Fruit fly (Drosophila melanogaster): Measurements from ENCODE around the gene Eip74EF.

Eip74EF gene

dm6 chr3L:17566335-17567242, 52.5 kb downstream of the Eip74EF start (continued):
- TF ChIP-seq salr (GFP tag; optimal IDR thresholded peaks at IDR 0.05) = peak; percentile 27 to 75
- TF ChIP-seq Smox (GFP tag; optimal IDR thresholded peaks at IDR 0.05) = peak; percentile 77
- TF ChIP-seq dac (GFP tag; optimal IDR thresholded peaks at IDR 0.05) = peak; percentile 59
- TF ChIP-seq achi (GFP tag; optimal IDR thresholded peaks at IDR 0.05) = peak; percentile 88
- peak; percentile 76 for TF ChIP-seq CG11762 (GFP tag; optimal IDR thresholded peaks at IDR 0.05; ENCODE audit: insufficient read depth)
- TF ChIP-seq CG16779 (tag; optimal IDR thresholded peaks at IDR 0.05) = peak; percentile 70
- peak; percentile 81 for TF ChIP-seq CG6808 (GFP tag; optimal IDR thresholded peaks at IDR 0.05)
- TF ChIP-seq CG10631 (GFP tag; optimal IDR thresholded peaks at IDR 0.05) = peak; percentile 83
- TF ChIP-seq Hr4 (GFP tag; optimal IDR thresholded peaks at IDR 0.05) = peak; percentile 83
- peak; percentile 90 for TF ChIP-seq OdsH (GFP tag; optimal IDR thresholded peaks at IDR 0.05)
- TF ChIP-seq CG10669 (GFP tag; optimal IDR thresholded peaks at IDR 0.05) = peak; percentile 81
- peak; percentile 88 for TF ChIP-seq eg (GFP tag; IDR thresholded peaks at IDR 0.05)
- peak; percentile 72 for TF ChIP-seq topi (GFP tag; optimal IDR thresholded peaks at IDR 0.05)
- TF ChIP-seq CG6163 (GFP tag; IDR thresholded peaks at IDR 0.05) = peak; percentile 53; the same call in 2 of the 3 replicates
- peak; percentile 83 for TF ChIP-seq Ets96B (tag; optimal IDR thresholded peaks at IDR 0.05)
- peak; percentile 86 for TF ChIP-seq net (GFP tag; optimal IDR thresholded peaks at IDR 0.05)
- peak; percentile 86 for TF ChIP-seq esn (GFP tag; optimal IDR thresholded peaks at IDR 0.05)
- peak; percentile 28 for TF ChIP-seq CG9139 (GFP tag; optimal IDR thresholded peaks at IDR 0.05)
- TF ChIP-seq lz (GFP tag; optimal IDR thresholded peaks at IDR 0.05) = peak; percentile 76
- TF ChIP-seq fd85E (GFP tag; optimal IDR thresholded peaks at IDR 0.05) = no peak
- peak; percentile 97 for TF ChIP-seq svp (GFP tag)
- peak; percentile 79 for TF ChIP-seq Gug (GFP tag; IDR thresholded peaks at IDR 0.05)
- TF ChIP-seq CG6792 (GFP tag; optimal IDR thresholded peaks at IDR 0.05) = peak; percentile 87
- peak; percentile 89 for TF ChIP-seq CG15336 (GFP tag; IDR thresholded peaks at IDR 0.05)
- TF ChIP-seq pdm3 (GFP tag; optimal IDR thresholded peaks at IDR 0.05) = peak; percentile 84
- TF ChIP-seq spab (GFP tag; optimal IDR thresholded peaks at IDR 0.05) = peak; percentile 78
- TF ChIP-seq Sox102F (GFP tag; optimal IDR thresholded peaks at IDR 0.05) = peak; percentile 77
- peak; percentile 87 for TF ChIP-seq CG34406 (GFP tag; optimal IDR thresholded peaks at IDR 0.05)
- peak; percentile 95 for TF ChIP-seq Eip78C (GFP tag)
- peak; percentile 98 for TF ChIP-seq Blimp-1 (GFP tag; optimal IDR thresholded peaks at IDR 0.05)
- TF ChIP-seq CG7368 (GFP tag; optimal IDR thresholded peaks at IDR 0.05) = peak; percentile 73
- TF ChIP-seq Eip75B (GFP tag; optimal IDR thresholded peaks at IDR 0.05) = peak; percentile 83
- TF ChIP-seq Lpt (GFP tag; optimal IDR thresholded peaks at IDR 0.05) = peak; percentile 69
- TF ChIP-seq Hr39 (GFP tag; optimal IDR thresholded peaks at IDR 0.05) = peak; percentile 61
- TF ChIP-seq CG11294 (GFP tag; IDR thresholded peaks at IDR 0.05) = peak; percentile 87
- peak; percentile 86 for TF ChIP-seq CG3919 (GFP tag; optimal IDR thresholded peaks at IDR 0.05)

- TF ChIP-seq eg (GFP tag; IDR thresholded peaks at IDR 0.05) = peak; percentile 63; the same call in 1 of the 3 replicates
- peak; percentile 37 for TF ChIP-seq CG3919 (GFP tag; optimal IDR thresholded peaks at IDR 0.05)
- no peak for TF ChIP-seq Sox102F (GFP tag; optimal IDR thresholded peaks at IDR 0.05)
- TF ChIP-seq CG9139 (GFP tag; optimal IDR thresholded peaks at IDR 0.05) = peak; percentile 29
- peak; percentile 67 for TF ChIP-seq CG15336 (GFP tag; IDR thresholded peaks at IDR 0.05)
- TF ChIP-seq dac (GFP tag; optimal IDR thresholded peaks at IDR 0.05) = no peak
- peak; percentile 56 for TF ChIP-seq Eip93F (GFP tag; optimal IDR thresholded peaks at IDR 0.05)
- TF ChIP-seq vri (GFP tag; optimal IDR thresholded peaks at IDR 0.05) = peak; percentile 85
- no peak for TF ChIP-seq CG8632 (GFP tag; optimal IDR thresholded peaks at IDR 0.05)
- peak; percentile 68 for TF ChIP-seq Blimp-1 (GFP tag; optimal IDR thresholded peaks at IDR 0.05)
- peak; percentile 87 for TF ChIP-seq svp (GFP tag)
- TF ChIP-seq Hr39 (GFP tag; optimal IDR thresholded peaks at IDR 0.05) = peak; percentile 24
- TF ChIP-seq dsx (GFP tag; optimal IDR thresholded peaks at IDR 0.05; ENCODE audit: poor library complexity, severe bottlenecking) = peak; percentile 66
- peak; percentile 21 for TF ChIP-seq CG6276 (GFP tag; optimal IDR thresholded peaks at IDR 0.05)
- TF ChIP-seq Ets96B (tag; optimal IDR thresholded peaks at IDR 0.05) = peak; percentile 31
- TF ChIP-seq Sox15 (GFP tag; optimal IDR thresholded peaks at IDR 0.05) = no peak
- TF ChIP-seq CG6163 (GFP tag; IDR thresholded peaks at IDR 0.05) = peak; percentile 52; the same call in 2 of the 3 replicates
- TF ChIP-seq CG6808 (GFP tag; optimal IDR thresholded peaks at IDR 0.05) = peak; percentile 32
- no peak for TF ChIP-seq CG31627 (GFP tag; optimal IDR thresholded peaks at IDR 0.05)
- TF ChIP-seq OdsH (GFP tag; optimal IDR thresholded peaks at IDR 0.05) = no peak
- peak; percentile 85 for TF ChIP-seq Eip78C (GFP tag)
- TF ChIP-seq esn (GFP tag; optimal IDR thresholded peaks at IDR 0.05) = peak; percentile 46
- TF ChIP-seq CG8119 (GFP tag; IDR thresholded peaks at IDR 0.05) = peak; percentile 54; the same call in 1 of the 3 replicates
- TF ChIP-seq Met (GFP tag; optimal IDR thresholded peaks at IDR 0.05) = peak; percentile 42
- TF ChIP-seq CG1621 (tag; optimal IDR thresholded peaks at IDR 0.05) = peak; percentile 49
Measured at dm6 chr3L:17563536-17564257, 55.4 kb downstream of the Eip74EF start.

Data from whole organism, prepupa.